Worm (Caenorhabditis elegans): ENCODE measurements around the gene F02D10.3.
"Not testable (repeated sequence)": the region's sequence is repeated elsewhere in the genome, so short reads cannot be mapped to it uniquely, and the experiment has no call there.

DNA sequence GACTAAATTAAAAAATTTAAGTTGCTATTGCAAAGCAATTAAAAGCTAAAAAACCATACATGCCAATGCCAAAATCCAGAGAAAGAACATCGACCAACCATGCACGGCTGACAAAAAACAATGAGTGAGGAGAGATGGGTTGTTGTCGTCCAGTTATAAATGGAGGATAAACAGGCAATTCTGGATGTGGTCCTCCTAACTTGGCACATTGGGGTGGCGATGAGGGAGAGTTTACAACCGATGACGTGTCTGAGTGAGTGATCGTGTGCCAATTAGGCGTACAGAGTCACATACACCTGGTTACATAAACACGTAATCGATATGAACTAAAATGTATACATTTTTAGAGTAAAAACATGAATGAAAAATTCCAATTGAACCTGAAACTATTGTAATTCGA, 31.0 kb downstream of the F02D10.3 start, which contains the start of gene C29F7.10:
- not testable (repeated sequence) for TF ChIP-seq ztf-29 (GFP tag; IDR thresholded peaks at IDR 0.05); klf-2 (GFP tag; conservative IDR thresholded peaks at IDR 0.05); ztf-23 (GFP tag; IDR thresholded peaks at IDR 0.05)

Measured in whole organism, midembryonic.